Fruit fly (Drosophila melanogaster): ENCODE measurements around the gene mRpL51.

DNA sequence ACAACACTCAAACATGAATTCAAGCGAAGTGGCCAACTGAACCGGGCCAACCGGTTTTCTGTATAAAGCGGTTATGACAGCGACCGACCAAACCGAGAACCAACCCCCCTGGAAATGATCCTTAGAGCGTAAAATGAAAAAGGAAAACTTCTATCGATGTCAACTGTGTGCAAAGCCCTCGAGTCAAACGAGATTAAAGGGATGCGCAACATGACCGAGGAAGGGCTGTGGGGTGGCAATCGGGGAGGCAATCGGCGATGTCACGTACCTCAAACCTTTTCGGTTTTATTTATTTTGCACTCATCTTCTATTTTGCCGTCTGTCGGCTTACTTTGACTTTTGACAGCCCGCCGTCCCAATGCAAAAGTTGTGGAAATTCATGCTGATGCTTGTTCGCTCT, 39.0 kb upstream of the mRpL51 start:
- TF ChIP-seq Snoo (tag; optimal IDR thresholded peaks at IDR 0.05) (no peak), CG4496 (GFP tag; IDR thresholded peaks at IDR 0.05) (no peak), CG12605 (GFP tag; IDR thresholded peaks at IDR 0.05) (no peak), CG32121 (GFP tag; IDR thresholded peaks at IDR 0.05) (no peak), Pif1B (GFP tag; optimal IDR thresholded peaks at IDR 0.05) (no peak), gl (tag; optimal IDR thresholded peaks at IDR 0.05) (no peak), D1 (tag; optimal IDR thresholded peaks at IDR 0.05) (no peak), fd96Ca (GFP tag; IDR thresholded peaks at IDR 0.05) (no peak)

All from whole organism, pupa.